Worm (Caenorhabditis elegans): Measurements from ENCODE around the gene alh-9.

- no peak for TF ChIP-seq unc-39 (tag; optimal IDR thresholded peaks at IDR 0.05)
- no peak for TF ChIP-seq daf-8 (GFP tag; IDR thresholded peaks at IDR 0.05)
- no peak for TF ChIP-seq mxl-3 (GFP tag; optimal IDR thresholded peaks at IDR 0.05)
- no peak for TF ChIP-seq nhr-76 (tag; optimal IDR thresholded peaks at IDR 0.05)
- TF ChIP-seq nhr-11 (tag; optimal IDR thresholded peaks at IDR 0.05): no peak
- TF ChIP-seq F10B5.3 (tag; optimal IDR thresholded peaks at IDR 0.05): no peak
Measured at ce11 chrIII:5826895-5827437, 28.9 kb upstream of the alh-9 start.

Data from whole organism, L4 larva.